Worm (Caenorhabditis elegans) whole organism, young adult: ENCODE data around the gene srh-68.

ENCODE experiments used
- B0035.1 ChIP-seq: sonication (generic microtip); optimal IDR thresholded peaks from 2 replicates; lab custom pipeline; 2016; ENCODE audit warnings: missing genetic modification characterization, mild to moderate bottlenecking, missing compliant biosample characterization, missing genotype, missing genetic modification reagents
- C06A6.2 ChIP-seq: fragments of 200-800 bp; sonication (Bioruptor generic); conservative IDR thresholded peaks from 2 replicates; pipeline ENCODE4 v1.3.6; 2022; ENCODE audit warnings: missing genetic modification characterization, missing compliant biosample characterization
- F23B12.7 ChIP-seq: sonication (generic microtip); optimal IDR thresholded peaks from 2 replicates; lab custom pipeline; 2017; ENCODE audit warnings: missing genetic modification characterization, mild to moderate bottlenecking, missing compliant biosample characterization, antibody characterized with exemption, moderate library complexity; ENCODE audit not compliant: insufficient read depth
- F39B2.1 ChIP-seq: fragments of 200-800 bp; sonication (Bioruptor generic); IDR thresholded peaks from 2 replicates; pipeline ENCODE4 v1.3.6; 2022; ENCODE audit warnings: missing genetic modification reagents, missing genetic modification characterization, missing compliant biosample characterization
- K11D2.4 ChIP-seq: fragments of 200-800 bp; sonication (Bioruptor generic); IDR thresholded peaks from 2 replicates; pipeline ENCODE4 v1.3.6; 2022; ENCODE audit warnings: missing genetic modification reagents, missing genetic modification characterization, missing compliant biosample characterization
- K12H6.12 ChIP-seq: fragments of 200-800 bp; sonication (Bioruptor generic); optimal IDR thresholded peaks from 2 replicates; lab custom pipeline; 2018; ENCODE audit warnings: mild to moderate bottlenecking, missing genetic modification characterization, missing compliant biosample characterization
- Y53F4B.3 ChIP-seq: fragments of 200-800 bp; sonication (Bioruptor generic); IDR thresholded peaks from 2 replicates; pipeline ENCODE4 v1.3.6; 2022; ENCODE audit warnings: missing genetic modification reagents, missing genetic modification characterization, missing compliant biosample characterization
- Y56A3A.18 ChIP-seq: fragments of 200-800 bp; sonication (Bioruptor generic); IDR thresholded peaks from 2 replicates; pipeline ENCODE4 v1.3.6; 2022; ENCODE audit warnings: missing genetic modification reagents, missing genetic modification characterization, missing compliant biosample characterization
- Y67H2A.10 ChIP-seq: fragments of 200-800 bp; sonication (Bioruptor generic); conservative IDR thresholded peaks from 2 replicates; pipeline ENCODE4 v1.3.6; 2022; ENCODE audit warnings: missing genetic modification reagents, missing genetic modification characterization, missing compliant biosample characterization
- Y95B8A.8 ChIP-seq: fragments of 200-800 bp; sonication (Bioruptor generic); IDR thresholded peaks from 2 replicates; pipeline ENCODE4 v1.3.6; 2022; ENCODE audit warnings: missing genetic modification reagents, missing genetic modification characterization, missing compliant biosample characterization
- ZK185.1 ChIP-seq: sonication (generic microtip); optimal IDR thresholded peaks from 2 replicates; lab custom pipeline; 2016; ENCODE audit warnings: mild to moderate bottlenecking, missing genetic modification characterization, missing compliant biosample characterization; ENCODE audit not compliant: poor library complexity, severe bottlenecking
- akir-1 ChIP-seq: fragments of 200-800 bp; sonication (Bioruptor generic); optimal IDR thresholded peaks from 2 replicates; lab custom pipeline; 2018; ENCODE audit warnings: mild to moderate bottlenecking, missing genetic modification characterization, moderate library complexity, missing compliant biosample characterization
- ama-1 ChIP-seq, 3 experiments: fragments of 150-350 bp in 1 of 3; sonication (generic microtip) in 2 of 3; optimal IDR thresholded peaks; 2 replicates each; lab custom pipeline; 2014 to 2018; ENCODE audit warnings: missing biosample characterization in 2 of 3, missing genetic modification characterization in 2 of 3, missing genetic modification reagents in 2 of 3
- aptf-2 ChIP-seq: fragments of 200-800 bp; sonication (Bioruptor generic); conservative IDR thresholded peaks from 2 replicates; pipeline ENCODE4 v1.3.6; 2022; ENCODE audit warnings: missing genetic modification reagents, missing genetic modification characterization, missing compliant biosample characterization
- atf-7 ChIP-seq: sonication (generic microtip); optimal IDR thresholded peaks from 2 replicates; lab custom pipeline; 2017; ENCODE audit warnings: mild to moderate bottlenecking, missing genetic modification characterization, missing compliant biosample characterization
- attf-5 ChIP-seq: fragments of 200-800 bp; sonication (Bioruptor generic); optimal IDR thresholded peaks from 2 replicates; lab custom pipeline; 2018; ENCODE audit warnings: mild to moderate bottlenecking, missing genetic modification characterization, missing compliant biosample characterization
- ccch-3 ChIP-seq: fragments of 200-800 bp; sonication (Bioruptor generic); optimal IDR thresholded peaks from 2 replicates; lab custom pipeline; 2018; ENCODE audit warnings: mild to moderate bottlenecking, missing genetic modification characterization, missing compliant biosample characterization
- cebp-1 ChIP-seq, 2 experiments: fragments of 200-800 bp in 1 of 2; sonication (Bioruptor generic) in 1 of 2; sonication (generic microtip) in 1 of 2; IDR thresholded peaks in 1 of 2; optimal IDR thresholded peaks in 1 of 2; 2 replicates each; pipeline versions ENCODE4 v1.3.6 to Lab custom; 2017 to 2022; ENCODE audit warnings: missing compliant biosample characterization in 2 of 2, missing genetic modification characterization in 2 of 2, mild to moderate bottlenecking in 1 of 2, missing genetic modification reagents in 1 of 2, moderate library complexity in 1 of 2
- cebp-2 ChIP-seq: fragments of 200-800 bp; sonication (Bioruptor generic); IDR thresholded peaks from 2 replicates; pipeline ENCODE4 v1.3.6; 2022; ENCODE audit warnings: missing genetic modification characterization, missing compliant biosample characterization
- ceh-100 ChIP-seq: fragments of 200-800 bp; sonication (Bioruptor generic); IDR thresholded peaks from 2 replicates; pipeline ENCODE4 v1.3.6; 2022; ENCODE audit warnings: missing genetic modification reagents, missing genetic modification characterization, missing compliant biosample characterization
- ceh-40 ChIP-seq: fragments of 200-800 bp; sonication (Bioruptor generic); IDR thresholded peaks from 2 replicates; pipeline ENCODE4 v1.3.6; 2022; ENCODE audit warnings: missing genetic modification characterization, missing compliant biosample characterization
- ceh-79 ChIP-seq: sonication (generic microtip); optimal IDR thresholded peaks from 2 replicates; lab custom pipeline; 2017; ENCODE audit warnings: mild to moderate bottlenecking, missing genetic modification characterization, missing compliant biosample characterization
- ceh-91 ChIP-seq: fragments of 200-800 bp; sonication (Bioruptor generic); IDR thresholded peaks from 2 replicates; pipeline ENCODE4 v1.3.6; 2022; ENCODE audit warnings: missing genetic modification reagents, missing genetic modification characterization, missing compliant biosample characterization
- chd-7 ChIP-seq: sonication (generic microtip); optimal IDR thresholded peaks from 2 replicates; lab custom pipeline; 2016; ENCODE audit warnings: mild to moderate bottlenecking, missing genetic modification characterization, moderate library complexity, missing compliant biosample characterization
- dpl-1 ChIP-seq: fragments of 150-350 bp; optimal IDR thresholded peaks from 2 replicates; lab custom pipeline; 2014; ENCODE audit warnings: missing biosample characterization, missing genetic modification reagents, missing genetic modification characterization
- egl-18 ChIP-seq: fragments of 200-800 bp; sonication (Bioruptor generic); IDR thresholded peaks from 2 replicates; pipeline ENCODE4 v1.3.6; 2022; ENCODE audit warnings: missing genetic modification reagents, missing genetic modification characterization, missing compliant biosample characterization
- fkh-3 ChIP-seq: sonication (generic microtip); optimal IDR thresholded peaks from 2 replicates; lab custom pipeline; 2016; ENCODE audit warnings: mild to moderate bottlenecking, missing genetic modification characterization, missing compliant biosample characterization
- gei-17 ChIP-seq: fragments of 200-800 bp; sonication (Bioruptor generic); optimal IDR thresholded peaks from 2 replicates; lab custom pipeline; 2018; ENCODE audit warnings: mild to moderate bottlenecking, missing genetic modification characterization, missing compliant biosample characterization
- hrde-1 ChIP-seq: sonication (generic microtip); optimal IDR thresholded peaks from 2 replicates; lab custom pipeline; 2016; ENCODE audit warnings: missing genetic modification characterization, mild to moderate bottlenecking, missing compliant biosample characterization, moderate library complexity, missing genotype, missing genetic modification reagents, borderline replicate concordance
- lin-26 ChIP-seq: fragments of 200-800 bp; sonication (Bioruptor generic); IDR thresholded peaks from 2 replicates; pipeline ENCODE4 v1.3.6; 2022; ENCODE audit warnings: missing genetic modification reagents, missing genetic modification characterization, missing compliant biosample characterization
- lsl-1 ChIP-seq: fragments of 200-800 bp; sonication (Bioruptor generic); optimal IDR thresholded peaks from 2 replicates; lab custom pipeline; 2018; ENCODE audit warnings: mild to moderate bottlenecking, missing genetic modification characterization, moderate library complexity, missing compliant biosample characterization
- madf-10 ChIP-seq: sonication (generic microtip); optimal IDR thresholded peaks from 2 replicates; lab custom pipeline; 2016; ENCODE audit warnings: mild to moderate bottlenecking, missing genetic modification characterization, missing compliant biosample characterization
- madf-3 ChIP-seq: fragments of 200-800 bp; sonication (Bioruptor generic); IDR thresholded peaks from 2 replicates; pipeline ENCODE4 v1.3.6; 2022; ENCODE audit warnings: missing genetic modification reagents, missing genetic modification characterization, missing compliant biosample characterization
- mes-4 ChIP-seq: sonication (generic microtip); optimal IDR thresholded peaks from 2 replicates; lab custom pipeline; 2016; ENCODE audit warnings: missing genotype, missing genetic modification characterization, missing compliant biosample characterization
- nfya-2 ChIP-seq: fragments of 200-800 bp; sonication (Bioruptor generic); IDR thresholded peaks from 2 replicates; pipeline ENCODE4 v1.3.6; 2022; ENCODE audit warnings: missing genetic modification reagents, missing genetic modification characterization, missing compliant biosample characterization
- nhr-120 ChIP-seq: fragments of 200-800 bp; sonication (Bioruptor generic); IDR thresholded peaks from 2 replicates; pipeline ENCODE4 v1.3.6; 2022; ENCODE audit warnings: missing genetic modification characterization, missing compliant biosample characterization
- nhr-179 ChIP-seq: sonication (generic microtip); optimal IDR thresholded peaks from 2 replicates; lab custom pipeline; 2016; ENCODE audit warnings: mild to moderate bottlenecking, missing genetic modification characterization, missing compliant biosample characterization
- nhr-80 ChIP-seq: sonication (generic microtip); optimal IDR thresholded peaks from 2 replicates; lab custom pipeline; 2016; ENCODE audit warnings: missing genetic modification characterization, missing compliant biosample characterization
- pha-4 ChIP-seq: fragments of 150-350 bp; sonication (generic microtip); optimal IDR thresholded peaks from 2 replicates; lab custom pipeline; 2014; ENCODE audit warnings: missing biosample characterization, missing genetic modification reagents, missing genetic modification characterization
- rpc-1 ChIP-seq, 2 experiments: fragments of 150-350 bp in 1 of 2; sonication (generic microtip) in 1 of 2; optimal IDR thresholded peaks; 2 replicates each; lab custom pipeline; 2014 to 2018; ENCODE audit warnings: missing biosample characterization in 1 of 2, missing genetic modification characterization in 1 of 2, missing genetic modification reagents in 1 of 2, missing genotype in 1 of 2
- somi-1 ChIP-seq: fragments of 200-800 bp; sonication (Bioruptor generic); optimal IDR thresholded peaks from 2 replicates; lab custom pipeline; 2018; ENCODE audit warnings: mild to moderate bottlenecking, missing genetic modification characterization, missing compliant biosample characterization
- tbx-9 ChIP-seq: sonication (generic microtip); optimal IDR thresholded peaks from 2 replicates; lab custom pipeline; 2016; ENCODE audit warnings: borderline replicate concordance, missing genetic modification characterization, inconsistent platforms, missing compliant biosample characterization
- tlf-1 ChIP-seq: fragments of 200-800 bp; sonication (Bioruptor generic); optimal IDR thresholded peaks from 2 replicates; lab custom pipeline; 2018; ENCODE audit warnings: mild to moderate bottlenecking, missing genetic modification characterization, missing compliant biosample characterization
- unc-62 ChIP-seq: fragments of 150-350 bp; optimal IDR thresholded peaks from 2 replicates; lab custom pipeline; 2014; ENCODE audit warnings: missing biosample characterization, missing genetic modification reagents, missing genetic modification characterization
- zim-3 ChIP-seq: sonication (generic microtip); optimal IDR thresholded peaks from 2 replicates; lab custom pipeline; 2017; ENCODE audit warnings: mild to moderate bottlenecking, missing genetic modification characterization, moderate library complexity, missing compliant biosample characterization
- ztf-26 ChIP-seq: sonication (generic microtip); optimal IDR thresholded peaks from 2 replicates; lab custom pipeline; 2017; ENCODE audit warnings: missing genetic modification characterization, missing compliant biosample characterization

Gene srh-68

ce11 chrII:12494556-12495131 is 12.5 kb upstream of the srh-68 start, which contains the start of gene col-85 (continued):
- TF ChIP-seq nfya-2 (0 out of 2 replicates have a peak, but pooled peaks have one; percentile 41), somi-1 (GFP tag; lab: Kevin White, UChicago) (peak; percentile 79), Y67H2A.10 (GFP tag; lab: Robert Waterston, UW) (no peak), ceh-91 (GFP tag; lab: Robert Waterston, UW) (peak; percentile 43), tlf-1 (GFP tag; lab: Kevin White, UChicago) (peak; percentile 57), F23B12.7 (peak; percentile 88), nhr-80 (tag; lab: Kevin White, UChicago) (peak; percentile 39), ceh-40 (peak; percentile 82), nhr-120 (0 out of 2 replicates have a peak, but pooled peaks have one; percentile 28), attf-5 (GFP tag; lab: Kevin White, UChicago) (peak; percentile 84), K11D2.4 (GFP tag; lab: Robert Waterston, UW) (peak; percentile 70), madf-3 (GFP tag; lab: Robert Waterston, UW) (peak; percentile 77; the same call in 1 of the 2 replicates), aptf-2 (GFP tag; lab: Robert Waterston, UW) (0 out of 2 replicates have a peak, but pooled peaks have one; percentile 34), akir-1 (GFP tag; lab: Kevin White, UChicago) (no peak), gei-17 (GFP tag; lab: Kevin White, UChicago) (peak; percentile 5), C06A6.2 (GFP tag; lab: Robert Waterston, UW) (0 out of 2 replicates have a peak, but pooled peaks have one; percentile 35), Y53F4B.3 (GFP tag; lab: Robert Waterston, UW) (no peak; the same call in 1 of the 2 replicates), ama-1 (optimal IDR thresholded peaks at IDR 0.05; lab: Kevin White, UChicago) (no peak), ama-1 (GFP tag; optimal IDR thresholded peaks at IDR 0.05; lab: Kevin White, UChicago) (peak in 1 of 2 experiments; percentile 82), nhr-179 (tag; lab: Kevin White, UChicago) (peak; percentile 42), hrde-1 (peak; percentile 74), rpc-1 (optimal IDR thresholded peaks at IDR 0.05; lab: Kevin White, UChicago) (peak; percentile 97), rpc-1 (tag; optimal IDR thresholded peaks at IDR 0.05; lab: Kevin White, UChicago) (peak; percentile 93), ZK185.1 (tag; lab: Kevin White, UChicago) (no peak), tbx-9 (no peak), lsl-1 (peak; percentile 53), atf-7 (tag; lab: Kevin White, UChicago) (peak; percentile 67), F39B2.1 (GFP tag; lab: Robert Waterston, UW) (no peak), K12H6.12 (tag; lab: Kevin White, UChicago) (peak; percentile 23), egl-18 (GFP tag; lab: Robert Waterston, UW) (0 out of 2 replicates have a peak, but pooled peaks have one; percentile 50), Y95B8A.8 (GFP tag; lab: Robert Waterston, UW) (0 out of 2 replicates have a peak, but pooled peaks have one; percentile 65), zim-3 (tag; lab: Kevin White, UChicago) (peak; percentile 79), ceh-100 (peak; percentile 78), ztf-26 (peak; percentile 80), B0035.1 (tag; lab: Kevin White, UChicago) (peak; percentile 72), unc-62 (GFP tag; lab: Kevin White, UChicago) (no peak), dpl-1 (GFP tag; lab: Kevin White, UChicago) (peak; percentile 24), Y56A3A.18 (GFP tag; lab: Robert Waterston, UW) (peak; percentile 56; the same call in 1 of the 2 replicates), madf-10 (tag; lab: Kevin White, UChicago) (peak; percentile 84), pha-4 (no peak), ccch-3 (GFP tag; lab: Kevin White, UChicago) (peak; percentile 30), chd-7 (peak; percentile 87), mes-4 (tag; lab: Kevin White, UChicago) (peak; percentile 45), cebp-1 (GFP tag; IDR thresholded peaks at IDR 0.05; lab: Robert Waterston, UW) (no peak), cebp-1 (tag; optimal IDR thresholded peaks at IDR 0.05; lab: Kevin White, UChicago) (peak; percentile 81), lin-26 (GFP tag; lab: Robert Waterston, UW) (peak; percentile 98), ceh-79 (tag; lab: Kevin White, UChicago) (peak; percentile 23), fkh-3 (peak; percentile 87), cebp-2 (peak; percentile 77; the same call in 1 of the 2 replicates)
